Worm (Caenorhabditis elegans) whole organism, L4/young adult: ENCODE results near the gene T06E4.7.

Source experiments
- W03F9.2 ChIP-seq: fragments of 150-350 bp; optimal IDR thresholded peaks from 2 replicates; lab custom pipeline; 2014; ENCODE audit warnings: missing biosample characterization, missing genetic modification characterization
- him-1 ChIP-seq: sonication (generic microtip); optimal IDR thresholded peaks from 2 replicates; lab custom pipeline; 2016; ENCODE audit warnings: missing genotype, missing genetic modification reagents, missing genetic modification characterization, missing compliant biosample characterization

- no peak for TF ChIP-seq W03F9.2
- TF ChIP-seq him-1: no peak
Observed at ce11 chrV:9590317-9590716, 35.9 kb upstream of the T06E4.7 start, which contains the start of gene K09G1.2.
